Worm (Caenorhabditis elegans): ENCODE measurements around the gene F11D5.6.

Gene F11D5.6

ce11 chrX:3334115-3334514 is 8.0 kb upstream of the F11D5.6 start (continued):
- TF ChIP-seq nhr-28 (tag; optimal IDR thresholded peaks at IDR 0.05) (peak; percentile 78), set-16 (GFP tag; IDR thresholded peaks at IDR 0.05) (no peak), mep-1 (tag; optimal IDR thresholded peaks at IDR 0.05) (no peak), snpc-4 (tag; optimal IDR thresholded peaks at IDR 0.05) (no peak), mxl-2 (GFP tag; conservative IDR thresholded peaks at IDR 0.05) (no peak), hlh-11 (tag; optimal IDR thresholded peaks at IDR 0.05) (peak; percentile 63), zfp-3 (GFP tag; conservative IDR thresholded peaks at IDR 0.05) (no peak), nhr-11 (tag; optimal IDR thresholded peaks at IDR 0.05) (no peak), ceh-32 (tag; optimal IDR thresholded peaks at IDR 0.05; ENCODE audit: poor library complexity) (no peak), Y75B8A.6 (GFP tag; IDR thresholded peaks at IDR 0.05) (no peak), unc-130 (GFP tag; optimal IDR thresholded peaks at IDR 0.05) (no peak), nhr-42 (GFP tag; IDR thresholded peaks at IDR 0.05) (no peak), pqm-1 (tag; optimal IDR thresholded peaks at IDR 0.05) (peak; percentile 92), R02D3.7 (tag; optimal IDR thresholded peaks at IDR 0.05) (no peak), unc-62 (GFP tag; optimal IDR thresholded peaks at IDR 0.05 in 1 of 2) (peak in 1 of 2 experiments; percentile 44), unc-62 (tag; optimal IDR thresholded peaks at IDR 0.05) (no peak), tag-97 (GFP tag; IDR thresholded peaks at IDR 0.05) (no peak), nhr-41 (GFP tag; IDR thresholded peaks at IDR 0.05) (no peak), duxl-1 (tag; optimal IDR thresholded peaks at IDR 0.05; ENCODE audit: poor library complexity) (no peak), saeg-2 (GFP tag; IDR thresholded peaks at IDR 0.05) (no peak), dpl-1 (GFP tag; optimal IDR thresholded peaks at IDR 0.05) (no peak), snpc-1.2 (GFP tag; IDR thresholded peaks at IDR 0.05) (no peak), madf-5 (GFP tag; IDR thresholded peaks at IDR 0.05) (no peak), daf-16 (GFP tag; optimal IDR thresholded peaks at IDR 0.05) (no peak), daf-16 (tag; optimal IDR thresholded peaks at IDR 0.05) (peak; percentile 52), hif-1 (tag; optimal IDR thresholded peaks at IDR 0.05) (no peak), hlh-30 (tag; optimal IDR thresholded peaks at IDR 0.05; ENCODE audit: insufficient read depth) (no peak), D1046.2 (GFP tag; IDR thresholded peaks at IDR 0.05) (no peak), attf-4 (tag; optimal IDR thresholded peaks at IDR 0.05) (no peak), ceh-82 (tag; optimal IDR thresholded peaks at IDR 0.05) (no peak), Y48G9A.11 (GFP tag; IDR thresholded peaks at IDR 0.05) (no peak), Y105C5A.15 (GFP tag; IDR thresholded peaks at IDR 0.05) (no peak), zfp-2 (tag; optimal IDR thresholded peaks at IDR 0.05) (no peak), pha-4 (GFP tag; IDR thresholded peaks at IDR 0.05) (no peak), pha-4 (tag; optimal IDR thresholded peaks at IDR 0.05) (no peak), rbr-2 (tag; optimal IDR thresholded peaks at IDR 0.05) (no peak), ces-1 (GFP tag; optimal IDR thresholded peaks at IDR 0.05) (no peak), mes-2 (tag; optimal IDR thresholded peaks at IDR 0.05; ENCODE audit: poor library complexity, severe bottlenecking) (no peak), spr-3 (GFP tag; optimal IDR thresholded peaks at IDR 0.05) (no peak), ztf-11 (tag; optimal IDR thresholded peaks at IDR 0.05) (no peak), egl-27 (tag; optimal IDR thresholded peaks at IDR 0.05) (no peak), lin-1 (GFP tag; IDR thresholded peaks at IDR 0.05) (no peak), F10B5.3 (tag; optimal IDR thresholded peaks at IDR 0.05) (no peak), lin-29 (GFP tag; IDR thresholded peaks at IDR 0.05) (no peak), dmd-9 (GFP tag; IDR thresholded peaks at IDR 0.05) (no peak)

All from whole organism, L4 larva.